Fruit fly (Drosophila melanogaster) whole organism, adult: ENCODE measurements around the gene PPP4R2r.
A peak's percentile ranks its signal among the peaks of the same experiment; 100 is the strongest.

Source experiments
- CG11617 ChIP-seq: fragments of 200-800 bp; sonication (Bioruptor generic); optimal IDR thresholded peaks from 2 replicates; lab custom pipeline; 2017; ENCODE audit warnings: mild to moderate bottlenecking, missing biosample characterization, missing genetic modification reagents, missing genetic modification characterization
- CG12768 ChIP-seq: fragments of 200-800 bp; sonication (Bioruptor generic); optimal IDR thresholded peaks from 2 replicates; lab custom pipeline; 2017; ENCODE audit warnings: missing biosample characterization, missing genetic modification characterization, mild to moderate bottlenecking, moderate library complexity, missing genetic modification reagents
- CG1620 ChIP-seq: fragments of 200-800 bp; sonication (Bioruptor generic); optimal IDR thresholded peaks from 2 replicates; lab custom pipeline; 2016; ENCODE audit warnings: missing biosample characterization, missing genetic modification characterization
- CG33017 ChIP-seq: fragments of 200-800 bp; sonication (Bioruptor generic); optimal IDR thresholded peaks from 2 replicates; lab custom pipeline; 2018; ENCODE audit warnings: missing biosample characterization, mild to moderate bottlenecking, missing genetic modification characterization, moderate library complexity
- Crg-1 ChIP-seq: fragments of 200-800 bp; sonication (Bioruptor generic); optimal IDR thresholded peaks from 2 replicates; lab custom pipeline; 2016; ENCODE audit warnings: missing biosample characterization, missing genetic modification characterization
- Hr96 ChIP-seq: fragments of 200-800 bp; sonication (Bioruptor generic); optimal IDR thresholded peaks from 2 replicates; lab custom pipeline; 2016; ENCODE audit warnings: missing biosample characterization, missing genetic modification characterization
- bab1 ChIP-seq: fragments of 200-800 bp; sonication (Bioruptor generic); optimal IDR thresholded peaks from 3 replicates; lab custom pipeline; 2019; ENCODE audit warnings: missing biosample characterization, mild to moderate bottlenecking, missing genetic modification characterization, moderate library complexity
- cic ChIP-seq: fragments of 200-800 bp; sonication (Bioruptor generic); optimal IDR thresholded peaks from 2 replicates; lab custom pipeline; 2017; ENCODE audit warnings: missing biosample characterization, mild to moderate bottlenecking, missing genetic modification characterization, moderate library complexity
- kay ChIP-seq: fragments of 200-800 bp; sonication (Bioruptor generic); peaks from one replicate; lab custom pipeline; 2016; ENCODE audit warnings: missing biosample characterization, missing genetic modification characterization, borderline replicate concordance
- pad ChIP-seq: fragments of 200-800 bp; sonication (Bioruptor generic); optimal IDR thresholded peaks from 3 replicates; lab custom pipeline; 2017; ENCODE audit warnings: missing biosample characterization, missing genetic modification characterization, mild to moderate bottlenecking, moderate library complexity, missing genetic modification reagents
- toe ChIP-seq: fragments of 200-800 bp; sonication (Bioruptor generic); optimal IDR thresholded peaks from 2 replicates; lab custom pipeline; 2016; ENCODE audit warnings: missing biosample characterization, missing genetic modification characterization

DNA sequence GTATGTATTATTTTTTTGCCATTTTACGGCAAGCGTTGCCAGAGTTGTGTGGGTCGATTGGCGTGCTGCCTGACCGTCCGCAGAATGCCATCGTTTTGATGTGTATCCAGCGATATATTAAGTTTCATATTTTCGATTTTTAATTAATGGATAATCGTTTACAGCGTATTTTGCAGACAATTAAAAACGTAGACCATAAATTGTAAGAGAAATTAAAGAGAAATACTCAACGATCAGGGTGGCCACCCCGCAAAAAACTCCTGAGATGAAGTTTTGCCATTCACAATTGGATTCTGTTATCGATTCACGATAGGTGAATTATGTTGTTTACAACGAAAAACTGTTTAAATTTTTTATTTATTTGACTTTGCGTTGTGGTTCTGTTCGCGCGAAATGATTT is 4.0 kb upstream of the PPP4R2r start, which contains the start of gene nocte:
- TF ChIP-seq cic: no peak
- no peak for TF ChIP-seq kay (GFP tag; lab: Kevin White, UChicago)
- peak; percentile 67 for TF ChIP-seq CG1620 (GFP tag; lab: Kevin White, UChicago)
- peak; percentile 26 for TF ChIP-seq toe
- peak; percentile 11 for TF ChIP-seq Crg-1 (GFP tag; lab: Kevin White, UChicago)
- peak; percentile 50 for TF ChIP-seq bab1 (GFP tag; lab: Kevin White, UChicago)
- no peak for TF ChIP-seq pad (GFP tag; lab: Kevin White, UChicago)
- no peak for TF ChIP-seq CG33017
- no peak for TF ChIP-seq CG12768 (GFP tag; lab: Kevin White, UChicago)
- TF ChIP-seq Hr96 (GFP tag; lab: Kevin White, UChicago): no peak
- TF ChIP-seq CG11617 (GFP tag; lab: Kevin White, UChicago): peak; percentile 26
